Fruit fly (Drosophila melanogaster): Measurements from ENCODE around the gene CG13970.

CG13970 gene

DNA sequence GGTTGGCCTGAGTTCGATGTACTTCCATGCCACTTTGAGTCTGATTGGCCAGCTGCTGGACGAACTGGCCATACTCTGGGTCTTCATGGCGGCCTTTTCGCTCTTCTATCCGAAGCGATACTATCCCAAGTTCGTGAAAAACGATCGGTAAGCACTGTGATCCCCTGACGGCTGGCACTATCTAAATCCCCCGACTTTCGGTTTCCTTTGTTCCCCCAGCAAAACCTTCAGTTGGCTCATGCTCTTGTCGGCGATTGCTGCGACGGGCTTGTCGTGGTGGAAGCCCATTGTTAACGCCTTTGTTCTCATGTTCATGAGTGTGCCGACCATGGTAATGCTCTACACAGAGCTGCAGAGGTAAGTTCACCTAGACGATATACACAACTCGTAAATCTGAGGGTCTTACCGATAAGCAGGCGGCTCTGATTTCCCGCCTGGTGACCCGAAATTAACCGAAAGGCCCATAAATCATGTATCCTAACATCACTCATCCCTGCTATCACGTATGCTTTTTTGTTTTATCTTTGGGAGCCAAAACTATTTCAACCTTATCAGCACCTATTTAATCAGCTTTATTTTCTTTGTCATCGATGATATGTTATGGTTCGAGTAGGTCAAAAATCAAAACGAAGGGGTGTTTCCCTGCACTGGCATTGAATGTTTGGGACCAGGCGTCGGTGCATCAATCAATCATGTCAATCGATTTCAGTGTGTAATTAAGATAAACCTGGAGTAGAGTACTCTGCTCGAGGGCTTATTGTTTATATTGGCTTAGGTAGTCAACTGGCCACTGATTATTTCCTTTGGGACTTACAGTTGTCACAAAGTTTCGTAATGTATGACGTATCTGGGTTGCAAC, 34.6 kb downstream of the CG13970 start (continued):
- TF ChIP-seq nmo (GFP tag; optimal IDR thresholded peaks at IDR 0.05) = no peak
- TF ChIP-seq fd3F (GFP tag; optimal IDR thresholded peaks at IDR 0.05) = no peak
- no peak for TF ChIP-seq kah (GFP tag; optimal IDR thresholded peaks at IDR 0.05)
- no peak for TF ChIP-seq tap (tag; optimal IDR thresholded peaks at IDR 0.05)
- peak; percentile 95 for TF ChIP-seq grn (GFP tag; optimal IDR thresholded peaks at IDR 0.05)
- TF ChIP-seq lab (GFP tag; optimal IDR thresholded peaks at IDR 0.05) = peak; percentile 86
- TF ChIP-seq dmrt11E (tag; optimal IDR thresholded peaks at IDR 0.05) = peak; percentile 6
- TF ChIP-seq tna (GFP tag; IDR thresholded peaks at IDR 0.05; ENCODE audit: partially characterized antibody) = no peak
- TF ChIP-seq pros (GFP tag; optimal IDR thresholded peaks at IDR 0.05) = peak; percentile 41
- TF ChIP-seq CG33557 (GFP tag; optimal IDR thresholded peaks at IDR 0.05) = peak; percentile 32
- no peak for TF ChIP-seq ranshi (GFP tag; IDR thresholded peaks at IDR 0.05)
- TF ChIP-seq CG2129 (GFP tag; IDR thresholded peaks at IDR 0.05; ENCODE audit: partially characterized antibody) = no peak
- no peak for TF ChIP-seq crc (GFP tag; optimal IDR thresholded peaks at IDR 0.05)
- TF ChIP-seq jing (GFP tag; optimal IDR thresholded peaks at IDR 0.05) = no peak
- TF ChIP-seq CG12236 (GFP tag; optimal IDR thresholded peaks at IDR 0.05) = no peak
- no peak for TF ChIP-seq CG8290 (GFP tag; optimal IDR thresholded peaks at IDR 0.05)
- no peak for TF ChIP-seq CG8290 (tag; optimal IDR thresholded peaks at IDR 0.05)
- TF ChIP-seq CG12942 (GFP tag; optimal IDR thresholded peaks at IDR 0.05) = no peak
- TF ChIP-seq Mad (GFP tag; optimal IDR thresholded peaks at IDR 0.05) = no peak
- TF ChIP-seq Sox100B (GFP tag; optimal IDR thresholded peaks at IDR 0.05) = peak; percentile 7
- no peak for TF ChIP-seq sr (GFP tag; IDR thresholded peaks at IDR 0.05)
- TF ChIP-seq salm (tag; optimal IDR thresholded peaks at IDR 0.05) = peak; percentile 42
- TF ChIP-seq Doc3 (GFP tag; IDR thresholded peaks at IDR 0.05; ENCODE audit: partially characterized antibody) = no peak
- no peak for TF ChIP-seq CG9437 (GFP tag; optimal IDR thresholded peaks at IDR 0.05)
- no peak for TF ChIP-seq CG7556 (GFP tag; optimal IDR thresholded peaks at IDR 0.05)
- TF ChIP-seq lola (GFP tag; optimal IDR thresholded peaks at IDR 0.05) = no peak
- TF ChIP-seq bbx (GFP tag; IDR thresholded peaks at IDR 0.05; ENCODE audit: partially characterized antibody) = no peak
- TF ChIP-seq CG4404 (GFP tag; IDR thresholded peaks at IDR 0.05) = no peak
- 0 out of 4 replicates have a peak, but pooled peaks have one; percentile 39 for TF ChIP-seq chinmo (GFP tag; IDR thresholded peaks at IDR 0.05; ENCODE audit: partially characterized antibody)
- TF ChIP-seq Deaf1 (tag; optimal IDR thresholded peaks at IDR 0.05) = peak; percentile 68
- TF ChIP-seq gce (GFP tag; IDR thresholded peaks at IDR 0.05) = no peak
- no peak for TF ChIP-seq CG12391 (tag; optimal IDR thresholded peaks at IDR 0.05)
- peak; percentile 13 for TF ChIP-seq CG10543 (GFP tag; optimal IDR thresholded peaks at IDR 0.05)
- TF ChIP-seq btn (GFP tag; optimal IDR thresholded peaks at IDR 0.05) = no peak
- no peak for TF ChIP-seq Ets65A (GFP tag)

DNA sequence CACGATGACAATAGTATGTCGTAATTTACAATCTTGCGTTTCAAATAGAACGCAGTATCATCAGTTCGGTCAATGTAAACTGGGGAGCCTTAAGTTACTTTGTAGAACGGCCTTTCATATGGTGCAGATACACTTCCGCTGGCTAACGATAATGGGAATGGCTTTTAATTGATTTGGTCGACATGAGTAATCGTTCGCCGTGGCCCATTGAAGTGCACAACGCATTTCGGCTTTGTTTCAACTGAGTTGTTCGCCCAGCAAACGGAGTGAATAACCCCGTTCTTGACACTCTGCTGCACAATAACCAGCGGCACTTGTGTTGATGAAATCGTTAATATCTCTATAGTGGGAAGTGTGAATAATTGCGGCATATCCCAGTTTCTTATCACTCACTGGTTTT, 36.0 kb downstream of the CG13970 start:
- peak; percentile 39 for TF ChIP-seq D19A (tag; optimal IDR thresholded peaks at IDR 0.05)
- no peak for TF ChIP-seq ind (GFP tag; optimal IDR thresholded peaks at IDR 0.05)
- TF ChIP-seq Hr78 (GFP tag; optimal IDR thresholded peaks at IDR 0.05) = peak in 1 of 2 experiments; percentile 64
- TF ChIP-seq salm (tag; optimal IDR thresholded peaks at IDR 0.05) = no peak
- TF ChIP-seq exex (tag; optimal IDR thresholded peaks at IDR 0.05) = peak; percentile 9
- no peak for TF ChIP-seq CG13123 (GFP tag; optimal IDR thresholded peaks at IDR 0.05)
- TF ChIP-seq CG34376 (GFP tag; optimal IDR thresholded peaks at IDR 0.05) = peak; percentile 19
- TF ChIP-seq E2f2 (GFP tag; IDR thresholded peaks at IDR 0.05) = no peak
- no peak for TF ChIP-seq inv (GFP tag; IDR thresholded peaks at IDR 0.05; ENCODE audit: partially characterized antibody)
- peak in 1 of 2 experiments; percentile 47 for TF ChIP-seq Pdp1 (GFP tag; optimal IDR thresholded peaks at IDR 0.05)
- no peak for TF ChIP-seq fd3F (GFP tag; optimal IDR thresholded peaks at IDR 0.05)
- TF ChIP-seq CG2129 (GFP tag; IDR thresholded peaks at IDR 0.05; ENCODE audit: partially characterized antibody) = no peak
- no peak for TF ChIP-seq nerfin-1 (tag; optimal IDR thresholded peaks at IDR 0.05)
- no peak for TF ChIP-seq CG12391 (tag; optimal IDR thresholded peaks at IDR 0.05)

Measured in whole organism, embryonic.